Worm (Caenorhabditis elegans) whole organism, L4 larva: ENCODE measurements around the gene elo-4.

Experiments
- D1046.2 ChIP-seq: fragments of 200-800 bp; sonication (Bioruptor generic); IDR thresholded peaks from 2 replicates; pipeline ENCODE4 v1.3.6; 2022; ENCODE audit warnings: missing genetic modification characterization, missing compliant biosample characterization
- F10B5.3 ChIP-seq: sonication (generic microtip); optimal IDR thresholded peaks from 2 replicates; lab custom pipeline; 2016; ENCODE audit warnings: mild to moderate bottlenecking, missing genetic modification characterization, missing compliant biosample characterization
- F26F4.8 ChIP-seq: fragments of 200-800 bp; sonication (Bioruptor generic); conservative IDR thresholded peaks from 2 replicates; pipeline ENCODE4 v1.3.6; 2022; ENCODE audit warnings: missing genetic modification characterization, missing compliant biosample characterization
- F44E2.7 ChIP-seq: fragments of 200-800 bp; sonication (Bioruptor generic); IDR thresholded peaks from 2 replicates; pipeline ENCODE4 v2.1.2; 2022; ENCODE audit warnings: missing genetic modification characterization, missing compliant biosample characterization
- F49E8.2 ChIP-seq: sonication (generic microtip); optimal IDR thresholded peaks from 2 replicates; lab custom pipeline; 2016; ENCODE audit warnings: missing compliant biosample characterization, mild to moderate bottlenecking, missing genetic modification characterization, borderline replicate concordance
- T20F7.1 ChIP-seq: fragments of 200-800 bp; sonication (Bioruptor generic); optimal IDR thresholded peaks from 2 replicates; lab custom pipeline; 2018; ENCODE audit warnings: mild to moderate bottlenecking, missing genetic modification characterization, missing compliant biosample characterization
- Y75B8A.6 ChIP-seq: fragments of 200-800 bp; sonication (Bioruptor generic); IDR thresholded peaks from 2 replicates; pipeline ENCODE4 v1.3.6; 2022; ENCODE audit warnings: missing genetic modification reagents, missing genetic modification characterization, missing compliant biosample characterization
- ZK546.5 ChIP-seq, 2 experiments: sonication (generic microtip); optimal IDR thresholded peaks; 2 replicates each; lab custom pipeline; 2017; ENCODE audit warnings: missing biosample characterization in 2 of 2, missing genetic modification characterization in 2 of 2
- aly-2 ChIP-seq: sonication (generic microtip); optimal IDR thresholded peaks from 2 replicates; lab custom pipeline; 2018; ENCODE audit warnings: missing biosample characterization, missing genetic modification characterization
- arid-1 ChIP-seq: fragments of 200-800 bp; sonication (Bioruptor generic); conservative IDR thresholded peaks from 2 replicates; pipeline ENCODE4 v1.3.6; 2022; ENCODE audit warnings: missing genetic modification reagents, missing genetic modification characterization, missing compliant biosample characterization
- attf-4 ChIP-seq: sonication (generic microtip); optimal IDR thresholded peaks from 3 replicates; lab custom pipeline; 2017; ENCODE audit warnings: missing biosample characterization, missing genetic modification characterization
- ceh-28 ChIP-seq: fragments of 150-350 bp; optimal IDR thresholded peaks from 2 replicates; lab custom pipeline; 2014; ENCODE audit warnings: missing biosample characterization, missing genetic modification reagents, missing genetic modification characterization
- ceh-32 ChIP-seq: sonication (generic microtip); optimal IDR thresholded peaks from 2 replicates; lab custom pipeline; 2016; ENCODE audit warnings: mild to moderate bottlenecking, missing genetic modification characterization, missing compliant biosample characterization; ENCODE audit not compliant: poor library complexity
- ceh-82 ChIP-seq: sonication (generic microtip); optimal IDR thresholded peaks from 2 replicates; lab custom pipeline; 2017; ENCODE audit warnings: missing biosample characterization, missing genetic modification characterization
- daf-19 ChIP-seq: fragments of 200-800 bp; sonication (Bioruptor generic); conservative IDR thresholded peaks from 2 replicates; pipeline ENCODE4 v1.3.6; 2022; ENCODE audit warnings: missing genetic modification characterization, missing compliant biosample characterization
- dpl-1 ChIP-seq: fragments of 150-350 bp; optimal IDR thresholded peaks from 2 replicates; lab custom pipeline; 2014; ENCODE audit warnings: missing biosample characterization, missing genetic modification reagents, missing genetic modification characterization
- egl-27 ChIP-seq: sonication (generic microtip); optimal IDR thresholded peaks from 3 replicates; lab custom pipeline; 2017; ENCODE audit warnings: missing biosample characterization, missing genetic modification reagents, missing genetic modification characterization
- fkh-10 ChIP-seq: fragments of 150-350 bp; optimal IDR thresholded peaks from 2 replicates; lab custom pipeline; 2014; ENCODE audit warnings: missing biosample characterization, missing genetic modification reagents, missing genetic modification characterization
- fos-1 ChIP-seq: fragments of 150-350 bp; optimal IDR thresholded peaks from 2 replicates; lab custom pipeline; 2014; ENCODE audit warnings: missing biosample characterization, missing genetic modification characterization
- hlh-30 ChIP-seq: sonication (generic microtip); optimal IDR thresholded peaks from 2 replicates; lab custom pipeline; 2017; ENCODE audit warnings: antibody characterized with exemption, mild to moderate bottlenecking, missing genetic modification characterization, missing compliant biosample characterization; ENCODE audit not compliant: insufficient read depth
- lim-7 ChIP-seq: fragments of 200-800 bp; sonication (Bioruptor generic); IDR thresholded peaks from 2 replicates; pipeline ENCODE4 v1.3.6; 2022; ENCODE audit warnings: missing genetic modification characterization, missing compliant biosample characterization
- lin-15B ChIP-seq: fragments of 150-350 bp; sonication (generic microtip); optimal IDR thresholded peaks from 3 replicates; lab custom pipeline; 2014; ENCODE audit warnings: missing biosample characterization, missing genetic modification characterization
- lin-29 ChIP-seq: fragments of 200-800 bp; sonication (Bioruptor generic); IDR thresholded peaks from 2 replicates; pipeline ENCODE4 v1.3.6; 2022; ENCODE audit warnings: missing genetic modification reagents, missing genetic modification characterization, missing compliant biosample characterization
- lsy-2 ChIP-seq, 2 experiments: fragments of 150-350 bp in 1 of 2; sonication (generic microtip) in 1 of 2; optimal IDR thresholded peaks; 2 replicates each; lab custom pipeline; 2014 to 2017; ENCODE audit warnings: missing biosample characterization in 2 of 2, missing genetic modification characterization in 2 of 2
- madf-9 ChIP-seq: fragments of 200-800 bp; sonication (Bioruptor generic); conservative IDR thresholded peaks from 2 replicates; pipeline ENCODE4 v1.3.6; 2022; ENCODE audit warnings: missing genetic modification reagents, missing genetic modification characterization, missing compliant biosample characterization
- mep-1 ChIP-seq: fragments of 150-350 bp; sonication (generic microtip); optimal IDR thresholded peaks from 3 replicates; lab custom pipeline; 2014; ENCODE audit warnings: missing biosample characterization, missing genetic modification characterization
- nhr-102 ChIP-seq: sonication (generic microtip); optimal IDR thresholded peaks from 2 replicates; lab custom pipeline; 2016; ENCODE audit warnings: mild to moderate bottlenecking, missing genetic modification characterization, moderate library complexity, missing compliant biosample characterization
- nhr-25 ChIP-seq: sonication (generic microtip); optimal IDR thresholded peaks from 2 replicates; lab custom pipeline; 2017; ENCODE audit warnings: missing genetic modification characterization, mild to moderate bottlenecking, missing compliant biosample characterization, antibody characterized with exemption, moderate library complexity, borderline replicate concordance; ENCODE audit not compliant: insufficient read depth
- nhr-41 ChIP-seq: fragments of 200-800 bp; sonication (Bioruptor generic); IDR thresholded peaks from 2 replicates; pipeline ENCODE4 v1.3.6; 2022; ENCODE audit warnings: missing genetic modification reagents, missing genetic modification characterization, missing compliant biosample characterization
- nhr-48 ChIP-seq: sonication (generic microtip); optimal IDR thresholded peaks from 2 replicates; lab custom pipeline; 2016; ENCODE audit warnings: mild to moderate bottlenecking, missing genetic modification characterization, missing compliant biosample characterization
- nhr-6 ChIP-seq: fragments of 150-350 bp; optimal IDR thresholded peaks from 2 replicates; lab custom pipeline; 2014; ENCODE audit warnings: missing biosample characterization, missing genetic modification characterization
- saeg-2 ChIP-seq: fragments of 200-800 bp; sonication (Bioruptor generic); IDR thresholded peaks from 2 replicates; pipeline ENCODE4 v1.3.6; 2022; ENCODE audit warnings: missing genetic modification reagents, missing genetic modification characterization, missing compliant biosample characterization
- sdz-12 ChIP-seq: fragments of 200-800 bp; sonication (Bioruptor generic); optimal IDR thresholded peaks from 2 replicates; lab custom pipeline; 2018; ENCODE audit warnings: mild to moderate bottlenecking, missing genetic modification characterization, missing compliant biosample characterization
- skn-1 ChIP-seq: fragments of 150-350 bp; optimal IDR thresholded peaks from 2 replicates; lab custom pipeline; 2014; ENCODE audit warnings: missing biosample characterization, missing genetic modification characterization
- unc-62 ChIP-seq, 3 experiments: fragments of 150-350 bp in 1 of 3; sonication (generic microtip); optimal IDR thresholded peaks in 2 of 3; peaks in 1 of 3; 1 replicate in 1 of 3; 2 replicates in 2 of 3; lab custom pipeline; 2014 to 2017; ENCODE audit warnings: missing biosample characterization in 3 of 3, missing genetic modification characterization in 3 of 3, missing genetic modification reagents in 3 of 3, missing genotype in 1 of 3
- vab-7 ChIP-seq: fragments of 200-800 bp; sonication (Bioruptor generic); IDR thresholded peaks from 2 replicates; pipeline ENCODE4 v1.3.6; 2022; ENCODE audit warnings: missing genetic modification reagents, missing genetic modification characterization, missing compliant biosample characterization
- zfp-2 ChIP-seq: sonication (generic microtip); optimal IDR thresholded peaks from 2 replicates; lab custom pipeline; 2016; ENCODE audit warnings: mild to moderate bottlenecking, missing genetic modification characterization, missing compliant biosample characterization
- zip-11 ChIP-seq: fragments of 200-800 bp; sonication (Bioruptor generic); IDR thresholded peaks from 2 replicates; pipeline ENCODE4 v1.3.6; 2022; ENCODE audit warnings: missing genetic modification characterization, missing compliant biosample characterization
- ztf-7 ChIP-seq: fragments of 150-350 bp; optimal IDR thresholded peaks from 2 replicates; lab custom pipeline; 2014; ENCODE audit warnings: missing biosample characterization, missing genetic modification characterization

elo-4 gene

ce11 chrIII:9334174-9334573, at the start of gene elo-4:
Gene elo-4, minus strand, starts transcription at chrIII:9334274.
- TF ChIP-seq nhr-48 (tag; lab: Kevin White, UChicago) (no peak), attf-4 (tag; lab: Kevin White, UChicago) (no peak), D1046.2 (GFP tag; lab: Robert Waterston, UW) (no peak), zip-11 (no peak), F10B5.3 (no peak), zfp-2 (tag; lab: Kevin White, UChicago) (no peak), saeg-2 (no peak), daf-19 (GFP tag; lab: Robert Waterston, UW) (no peak), Y75B8A.6 (GFP tag; lab: Robert Waterston, UW) (no peak), nhr-41 (GFP tag; lab: Robert Waterston, UW) (no peak), sdz-12 (GFP tag; lab: Kevin White, UChicago) (no peak), ztf-7 (tag; lab: Kevin White, UChicago) (no peak), nhr-6 (tag; lab: Kevin White, UChicago) (no peak), lin-15B (tag; lab: Kevin White, UChicago) (no peak), nhr-102 (no peak), aly-2 (tag; lab: Kevin White, UChicago) (no peak), ceh-28 (tag; lab: Kevin White, UChicago) (no peak), nhr-25 (no peak), ZK546.5 (tag; optimal IDR thresholded peaks at IDR 0.05; lab: Kevin White, UChicago) (no peak)

- TF ChIP-seq ceh-82 (tag; lab: Kevin White, UChicago) (no peak), lim-7 (GFP tag; lab: Robert Waterston, UW) (no peak), hlh-30 (no peak), saeg-2 (no peak), F49E8.2 (no peak), T20F7.1 (GFP tag; lab: Kevin White, UChicago) (no peak), unc-62 (GFP tag; optimal IDR thresholded peaks at IDR 0.05 in 1 of 2; lab: Kevin White, UChicago) (peak in 1 of 2 experiments; percentile 17), unc-62 (tag; optimal IDR thresholded peaks at IDR 0.05; lab: Kevin White, UChicago) (no peak)
These were observed 49.4 kb upstream of the elo-4 start, which contains the start of gene tkr-1 for ce11 chrIII:9383496-9383895. Gene tkr-1, plus strand, starts transcription at chrIII:9383796.

- TF ChIP-seq unc-62 (GFP tag; optimal IDR thresholded peaks at IDR 0.05 in 1 of 2; lab: Kevin White, UChicago): peak in 1 of 2 experiments; percentile 93
- TF ChIP-seq unc-62 (tag; optimal IDR thresholded peaks at IDR 0.05; lab: Kevin White, UChicago): no peak
- no peak for TF ChIP-seq ceh-28 (tag; lab: Kevin White, UChicago)
These were observed 42.6 kb upstream of the elo-4 start for ce11 chrIII:9376701-9377100.

- no peak for TF ChIP-seq lsy-2 (tag; optimal IDR thresholded peaks at IDR 0.05; lab: Kevin White, UChicago)
- TF ChIP-seq madf-9 (GFP tag; lab: Robert Waterston, UW): no peak
- TF ChIP-seq fkh-10 (GFP tag; lab: Kevin White, UChicago): peak; percentile 50
- TF ChIP-seq vab-7: no peak
- TF ChIP-seq skn-1 (tag; lab: Kevin White, UChicago): no peak
- TF ChIP-seq zip-11: no peak
- TF ChIP-seq F44E2.7: no peak
- TF ChIP-seq fos-1 (tag; lab: Kevin White, UChicago): no peak
These were observed 39.7 kb upstream of the elo-4 start for ce11 chrIII:9373779-9374178.

ce11 chrIII:9366971-9367370, 32.9 kb upstream of the elo-4 start, which contains the start of gene crn-6:
Gene crn-6, plus strand, starts transcription at chrIII:9367271.
- TF ChIP-seq mep-1 (no peak), nhr-41 (GFP tag; lab: Robert Waterston, UW) (no peak), ceh-32 (tag; lab: Kevin White, UChicago) (no peak), lin-29 (GFP tag; lab: Robert Waterston, UW) (no peak), F26F4.8 (no peak), arid-1 (GFP tag; lab: Robert Waterston, UW) (no peak), dpl-1 (no peak), egl-27 (tag; lab: Kevin White, UChicago) (no peak)
